Fruit fly (Drosophila melanogaster) whole organism, prepupa: ENCODE results near the gene BBIP1.

Experiments
- Blimp-1 ChIP-seq: fragments of 200-800 bp; sonication (Bioruptor generic); optimal IDR thresholded peaks from 3 replicates; lab custom pipeline; 2017; ENCODE audit warnings: missing biosample characterization, missing genetic modification characterization, mild to moderate bottlenecking, moderate library complexity, missing genetic modification reagents
- CG10631 ChIP-seq: fragments of 200-800 bp; sonication (Bioruptor generic); optimal IDR thresholded peaks from 2 replicates; lab custom pipeline; 2016; ENCODE audit warnings: missing biosample characterization, missing genetic modification characterization
- CG10669 ChIP-seq: fragments of 200-800 bp; sonication (Bioruptor generic); optimal IDR thresholded peaks from 3 replicates; lab custom pipeline; 2018; ENCODE audit warnings: missing biosample characterization, mild to moderate bottlenecking, missing genetic modification characterization, moderate library complexity
- CG11294 ChIP-seq: fragments of 200-800 bp; sonication (Bioruptor generic); IDR thresholded peaks from 2 replicates; pipeline ENCODE4 v1.3.6; 2022; ENCODE audit warnings: missing biosample characterization, missing genetic modification characterization
- CG11762 ChIP-seq: fragments of 200-800 bp; sonication (Bioruptor generic); optimal IDR thresholded peaks from 3 replicates; lab custom pipeline; 2016; ENCODE audit warnings: missing biosample characterization, missing genetic modification characterization; ENCODE audit not compliant: insufficient read depth
- CG11902 ChIP-seq: fragments of 200-800 bp; sonication (Bioruptor generic); optimal IDR thresholded peaks from 3 replicates; lab custom pipeline; 2016; ENCODE audit warnings: missing biosample characterization, missing genetic modification characterization
- CG15336 ChIP-seq: fragments of 200-800 bp; sonication (Bioruptor generic); IDR thresholded peaks from 2 replicates; pipeline ENCODE4 v1.3.6; 2022; ENCODE audit warnings: missing biosample characterization, missing genetic modification characterization
- CG3032 ChIP-seq: fragments of 200-800 bp; optimal IDR thresholded peaks from 2 replicates; lab custom pipeline; 2019; ENCODE audit warnings: missing biosample characterization, mild to moderate bottlenecking, missing genetic modification characterization, moderate library complexity
- CG31627 ChIP-seq: fragments of 200-800 bp; sonication (Bioruptor generic); optimal IDR thresholded peaks from 3 replicates; lab custom pipeline; 2016; ENCODE audit warnings: missing biosample characterization, missing genetic modification characterization
- CG32006 ChIP-seq: fragments of 200-800 bp; sonication (Bioruptor generic); optimal IDR thresholded peaks from 3 replicates; lab custom pipeline; 2017; ENCODE audit warnings: missing biosample characterization, mild to moderate bottlenecking, missing genetic modification characterization
- CG34406 ChIP-seq: fragments of 200-800 bp; sonication (Bioruptor generic); optimal IDR thresholded peaks from 3 replicates; lab custom pipeline; 2016; ENCODE audit warnings: missing biosample characterization, missing genetic modification characterization
- CG3919 ChIP-seq: fragments of 200-800 bp; sonication (Bioruptor generic); optimal IDR thresholded peaks from 3 replicates; lab custom pipeline; 2016; ENCODE audit warnings: missing biosample characterization, missing genetic modification characterization
- CG6163 ChIP-seq: fragments of 200-800 bp; sonication (Bioruptor generic); IDR thresholded peaks from 3 replicates; pipeline ENCODE4 v1.3.6; 2022; ENCODE audit warnings: missing biosample characterization, missing genetic modification characterization
- CG6792 ChIP-seq: fragments of 200-800 bp; sonication (Bioruptor generic); optimal IDR thresholded peaks from 3 replicates; lab custom pipeline; 2016; ENCODE audit warnings: missing biosample characterization, missing genetic modification characterization
- CG6808 ChIP-seq: fragments of 200-800 bp; sonication (Bioruptor generic); optimal IDR thresholded peaks from 3 replicates; lab custom pipeline; 2017; ENCODE audit warnings: missing biosample characterization, missing genetic modification characterization, mild to moderate bottlenecking, moderate library complexity, missing genetic modification reagents
- CG7368 ChIP-seq: fragments of 200-800 bp; sonication (Bioruptor generic); optimal IDR thresholded peaks from 3 replicates; lab custom pipeline; 2016; ENCODE audit warnings: missing biosample characterization, missing genetic modification characterization
- CG8119 ChIP-seq: fragments of 200-800 bp; sonication (Bioruptor generic); IDR thresholded peaks from 3 replicates; pipeline ENCODE4 v1.3.6; 2022; ENCODE audit warnings: missing biosample characterization, missing genetic modification characterization
- CG8319 ChIP-seq: fragments of 200-800 bp; sonication (Bioruptor generic); optimal IDR thresholded peaks from 3 replicates; lab custom pipeline; 2016; ENCODE audit warnings: missing biosample characterization, missing genetic modification characterization
- CG8632 ChIP-seq: fragments of 200-800 bp; sonication (Bioruptor generic); optimal IDR thresholded peaks from 3 replicates; lab custom pipeline; 2016; ENCODE audit warnings: missing biosample characterization, missing genetic modification characterization
- CG9139 ChIP-seq: fragments of 200-800 bp; sonication (Bioruptor generic); optimal IDR thresholded peaks from 3 replicates; lab custom pipeline; 2017; ENCODE audit warnings: missing biosample characterization, mild to moderate bottlenecking, missing genetic modification characterization
- Eip75B ChIP-seq: fragments of 200-800 bp; sonication (Bioruptor generic); optimal IDR thresholded peaks from 3 replicates; lab custom pipeline; 2016; ENCODE audit warnings: missing biosample characterization, missing genetic modification characterization
- Eip78C ChIP-seq: fragments of 200-800 bp; sonication (Bioruptor generic); peaks from one replicate; lab custom pipeline; 2016; ENCODE audit warnings: missing biosample characterization, missing genetic modification characterization
- Ets21C ChIP-seq: fragments of 200-800 bp; sonication (Bioruptor generic); optimal IDR thresholded peaks from 3 replicates; lab custom pipeline; 2016; ENCODE audit warnings: missing biosample characterization, missing genetic modification characterization
- Ets96B ChIP-seq: fragments of 200-800 bp; optimal IDR thresholded peaks from 2 replicates; lab custom pipeline; 2019; ENCODE audit warnings: missing biosample characterization, mild to moderate bottlenecking, missing genetic modification characterization, moderate library complexity
- Gug ChIP-seq: fragments of 200-800 bp; sonication (Bioruptor generic); IDR thresholded peaks from 2 replicates; pipeline ENCODE4 v1.3.6; 2022; ENCODE audit warnings: missing biosample characterization, missing genetic modification characterization
- Hr39 ChIP-seq: fragments of 200-800 bp; sonication (Bioruptor generic); optimal IDR thresholded peaks from 2 replicates; lab custom pipeline; 2016; ENCODE audit warnings: missing biosample characterization, missing genetic modification characterization
- Hr4 ChIP-seq: fragments of 200-800 bp; sonication (Bioruptor generic); optimal IDR thresholded peaks from 3 replicates; lab custom pipeline; 2016; ENCODE audit warnings: missing biosample characterization, missing genetic modification characterization
- Lpt ChIP-seq: fragments of 200-800 bp; sonication (Bioruptor generic); optimal IDR thresholded peaks from 3 replicates; lab custom pipeline; 2016; ENCODE audit warnings: missing biosample characterization, missing genetic modification characterization
- Met ChIP-seq: fragments of 200-800 bp; sonication (Bioruptor generic); optimal IDR thresholded peaks from 3 replicates; lab custom pipeline; 2016; ENCODE audit warnings: missing biosample characterization, missing genetic modification characterization
- OdsH ChIP-seq: fragments of 200-800 bp; sonication (Bioruptor generic); optimal IDR thresholded peaks from 3 replicates; lab custom pipeline; 2016; ENCODE audit warnings: missing biosample characterization, missing genetic modification characterization
- Smox ChIP-seq: fragments of 200-800 bp; sonication (Bioruptor generic); optimal IDR thresholded peaks from 3 replicates; lab custom pipeline; 2016; ENCODE audit warnings: missing biosample characterization, missing genetic modification characterization
- Sox14 ChIP-seq: fragments of 200-800 bp; sonication (Bioruptor generic); optimal IDR thresholded peaks from 3 replicates; lab custom pipeline; 2016; ENCODE audit warnings: missing biosample characterization, missing genetic modification characterization
- Sox15 ChIP-seq: fragments of 200-800 bp; sonication (Bioruptor generic); optimal IDR thresholded peaks from 3 replicates; lab custom pipeline; 2016; ENCODE audit warnings: missing biosample characterization, missing genetic modification characterization
- acj6 ChIP-seq: fragments of 200-800 bp; sonication (Bioruptor generic); optimal IDR thresholded peaks from 3 replicates; lab custom pipeline; 2016; ENCODE audit warnings: missing biosample characterization, missing genetic modification characterization
- cyc ChIP-seq: fragments of 200-800 bp; sonication (Bioruptor generic); optimal IDR thresholded peaks from 3 replicates; lab custom pipeline; 2016; ENCODE audit warnings: missing biosample characterization, missing genetic modification characterization
- dac ChIP-seq: fragments of 200-800 bp; sonication (Bioruptor generic); optimal IDR thresholded peaks from 2 replicates; lab custom pipeline; 2017; ENCODE audit warnings: missing biosample characterization, mild to moderate bottlenecking, missing genetic modification characterization
- dsx ChIP-seq: fragments of 200-800 bp; optimal IDR thresholded peaks from 3 replicates; lab custom pipeline; 2019; ENCODE audit warnings: missing biosample characterization, mild to moderate bottlenecking, missing genetic modification characterization, moderate library complexity; ENCODE audit not compliant: poor library complexity, severe bottlenecking
- eg ChIP-seq: fragments of 200-800 bp; sonication (Bioruptor generic); IDR thresholded peaks from 3 replicates; pipeline ENCODE4 v1.3.6; 2022; ENCODE audit warnings: missing biosample characterization, missing genetic modification characterization
- esn ChIP-seq: fragments of 200-800 bp; sonication (Bioruptor generic); optimal IDR thresholded peaks from 2 replicates; lab custom pipeline; 2016; ENCODE audit warnings: missing biosample characterization, mild to moderate bottlenecking, missing genetic modification characterization, moderate library complexity
- fd85E ChIP-seq: fragments of 200-800 bp; sonication (Bioruptor generic); optimal IDR thresholded peaks from 3 replicates; lab custom pipeline; 2016; ENCODE audit warnings: missing biosample characterization, missing genetic modification characterization
- fkh ChIP-seq: fragments of 200-800 bp; sonication (Bioruptor generic); optimal IDR thresholded peaks from 3 replicates; lab custom pipeline; 2017; ENCODE audit warnings: missing biosample characterization, mild to moderate bottlenecking, missing genetic modification characterization, moderate library complexity
- lz ChIP-seq: fragments of 200-800 bp; sonication (Bioruptor generic); optimal IDR thresholded peaks from 3 replicates; lab custom pipeline; 2016; ENCODE audit warnings: missing biosample characterization, missing genetic modification characterization
- net ChIP-seq: fragments of 200-800 bp; sonication (Bioruptor generic); optimal IDR thresholded peaks from 3 replicates; lab custom pipeline; 2016; ENCODE audit warnings: missing biosample characterization, missing genetic modification characterization
- pdm3 ChIP-seq: fragments of 200-800 bp; sonication (Bioruptor generic); optimal IDR thresholded peaks from 3 replicates; lab custom pipeline; 2016; ENCODE audit warnings: missing biosample characterization, missing genetic modification characterization
- salr ChIP-seq, 2 experiments: fragments of 200-800 bp; sonication (Bioruptor generic); optimal IDR thresholded peaks; 3 replicates each; lab custom pipeline; 2016 to 2018; ENCODE audit warnings: missing biosample characterization in 2 of 2, missing genetic modification characterization in 2 of 2, mild to moderate bottlenecking in 1 of 2
- spab ChIP-seq: fragments of 200-800 bp; sonication (Bioruptor generic); optimal IDR thresholded peaks from 2 replicates; lab custom pipeline; 2017; ENCODE audit warnings: missing biosample characterization, mild to moderate bottlenecking, missing genetic modification characterization, missing genetic modification reagents
- svp ChIP-seq: fragments of 200-800 bp; sonication (Bioruptor generic); peaks from one replicate; lab custom pipeline; 2016; ENCODE audit warnings: missing biosample characterization, missing genetic modification characterization

Gene BBIP1

dm6 chr3R:9419300-9419652, 15.1 kb downstream of the BBIP1 start (continued):
- TF ChIP-seq spab (no peak), CG10669 (GFP tag; lab: Kevin White, UChicago) (no peak), CG8632 (GFP tag; lab: Kevin White, UChicago) (no peak), CG10631 (GFP tag; lab: Kevin White, UChicago) (no peak), esn (GFP tag; lab: Kevin White, UChicago) (peak; percentile 1), svp (GFP tag; lab: Kevin White, UChicago) (no peak), CG34406 (GFP tag; lab: Kevin White, UChicago) (no peak), fd85E (peak; percentile 59), CG11294 (GFP tag; lab: Robert Waterston, UW) (no peak), Met (GFP tag; lab: Kevin White, UChicago) (no peak), CG31627 (no peak), Hr39 (GFP tag; lab: Kevin White, UChicago) (no peak), Gug (GFP tag; lab: Robert Waterston, UW) (no peak), CG6792 (GFP tag; lab: Kevin White, UChicago) (no peak)

- TF ChIP-seq OdsH (GFP tag; lab: Kevin White, UChicago) (peak; percentile 56), Eip78C (peak; percentile 58), net (GFP tag; lab: Kevin White, UChicago) (peak; percentile 46), CG8319 (GFP tag; lab: Kevin White, UChicago) (peak; percentile 29), CG6792 (GFP tag; lab: Kevin White, UChicago) (peak; percentile 23), fkh (GFP tag; lab: Kevin White, UChicago) (no peak), fd85E (no peak), CG7368 (GFP tag; lab: Kevin White, UChicago) (peak; percentile 41), eg (GFP tag; lab: Robert Waterston, UW) (peak; percentile 80; the same call in 2 of the 3 replicates), Ets96B (peak; percentile 0), pdm3 (peak; percentile 42), CG9139 (no peak), CG10669 (GFP tag; lab: Kevin White, UChicago) (peak; percentile 35), Hr4 (GFP tag; lab: Kevin White, UChicago) (peak; percentile 68), CG11762 (peak; percentile 41), Blimp-1 (GFP tag; lab: Kevin White, UChicago) (no peak), svp (GFP tag; lab: Kevin White, UChicago) (peak; percentile 74), CG31627 (peak; percentile 24), CG11294 (GFP tag; lab: Robert Waterston, UW) (peak; percentile 50; the same call in 1 of the 2 replicates), Smox (GFP tag; lab: Kevin White, UChicago) (no peak), Eip75B (peak; percentile 31), esn (GFP tag; lab: Kevin White, UChicago) (no peak), dsx (no peak), acj6 (GFP tag; lab: Kevin White, UChicago) (peak; percentile 28), CG15336 (GFP tag; lab: Robert Waterston, UW) (peak; percentile 66), lz (GFP tag; lab: Kevin White, UChicago) (no peak), salr (GFP tag; optimal IDR thresholded peaks at IDR 0.05; lab: Kevin White, UChicago) (peak in 1 of 2 experiments; percentile 14), CG6163 (GFP tag; lab: Robert Waterston, UW) (peak; percentile 45; the same call in 1 of the 3 replicates), CG34406 (GFP tag; lab: Kevin White, UChicago) (peak; percentile 36), CG3032 (tag; lab: Kevin White, UChicago) (no peak), CG8119 (peak; percentile 71), Sox15 (GFP tag; lab: Kevin White, UChicago) (peak; percentile 8), dac (GFP tag; lab: Kevin White, UChicago) (peak; percentile 47), Gug (GFP tag; lab: Robert Waterston, UW) (peak; percentile 55; the same call in 1 of the 2 replicates), CG3919 (GFP tag; lab: Kevin White, UChicago) (peak; percentile 37), CG32006 (GFP tag; lab: Kevin White, UChicago) (peak; percentile 73), CG6808 (GFP tag; lab: Kevin White, UChicago) (no peak), Lpt (GFP tag; lab: Kevin White, UChicago) (no peak), CG11902 (GFP tag; lab: Kevin White, UChicago) (peak; percentile 8), Ets21C (no peak), Met (GFP tag; lab: Kevin White, UChicago) (peak; percentile 15), cyc (GFP tag; lab: Kevin White, UChicago) (peak; percentile 6), Sox14 (GFP tag; lab: Kevin White, UChicago) (peak; percentile 6)
Measured at dm6 chr3R:9420439-9421234, 16.5 kb downstream of the BBIP1 start.
